Worm (Caenorhabditis elegans) whole organism, young adult: ENCODE measurements around the gene golg-4.

Experiments used
- C17E4.6 ChIP-seq: fragments of 200-800 bp; sonication (Bioruptor generic); IDR thresholded peaks from 2 replicates; pipeline ENCODE4 v1.3.6; 2022; ENCODE audit warnings: missing genetic modification reagents, missing genetic modification characterization, missing compliant biosample characterization
- F22D6.2 ChIP-seq: sonication (generic microtip); optimal IDR thresholded peaks from 2 replicates; lab custom pipeline; 2016; ENCODE audit warnings: mild to moderate bottlenecking, missing genetic modification characterization, missing compliant biosample characterization
- F37B4.10 ChIP-seq: fragments of 200-800 bp; sonication (Bioruptor generic); IDR thresholded peaks from 2 replicates; pipeline ENCODE4 v1.3.6; 2022; ENCODE audit warnings: missing genetic modification characterization, missing compliant biosample characterization
- F39B2.1 ChIP-seq: fragments of 200-800 bp; sonication (Bioruptor generic); IDR thresholded peaks from 2 replicates; pipeline ENCODE4 v1.3.6; 2022; ENCODE audit warnings: missing genetic modification reagents, missing genetic modification characterization, missing compliant biosample characterization
- F57A8.1 ChIP-seq: fragments of 200-800 bp; sonication (Bioruptor generic); optimal IDR thresholded peaks from 2 replicates; lab custom pipeline; 2018; ENCODE audit warnings: mild to moderate bottlenecking, missing genetic modification characterization, moderate library complexity, missing compliant biosample characterization
- F57C9.4 ChIP-seq: sonication (generic microtip); optimal IDR thresholded peaks from 2 replicates; lab custom pipeline; 2017; ENCODE audit warnings: mild to moderate bottlenecking, missing genetic modification characterization, missing compliant biosample characterization
- T26A5.8 ChIP-seq: sonication (generic microtip); optimal IDR thresholded peaks from 2 replicates; lab custom pipeline; 2016; ENCODE audit warnings: missing genetic modification characterization, missing compliant biosample characterization
- Y53G8AR.9 ChIP-seq: fragments of 200-800 bp; sonication (Bioruptor generic); conservative IDR thresholded peaks from 2 replicates; pipeline ENCODE4 v1.3.6; 2022; ENCODE audit warnings: missing genetic modification reagents, missing genetic modification characterization, missing compliant biosample characterization
- Y67H2A.10 ChIP-seq: fragments of 200-800 bp; sonication (Bioruptor generic); conservative IDR thresholded peaks from 2 replicates; pipeline ENCODE4 v1.3.6; 2022; ENCODE audit warnings: missing genetic modification reagents, missing genetic modification characterization, missing compliant biosample characterization
- Y95B8A.8 ChIP-seq: fragments of 200-800 bp; sonication (Bioruptor generic); IDR thresholded peaks from 2 replicates; pipeline ENCODE4 v1.3.6; 2022; ENCODE audit warnings: missing genetic modification reagents, missing genetic modification characterization, missing compliant biosample characterization
- atf-7 ChIP-seq: sonication (generic microtip); optimal IDR thresholded peaks from 2 replicates; lab custom pipeline; 2017; ENCODE audit warnings: mild to moderate bottlenecking, missing genetic modification characterization, missing compliant biosample characterization
- attf-6 ChIP-seq: fragments of 200-800 bp; sonication (Bioruptor generic); IDR thresholded peaks from 2 replicates; pipeline ENCODE4 v1.3.6; 2022; ENCODE audit warnings: missing genetic modification reagents, missing genetic modification characterization, missing compliant biosample characterization
- ceh-58 ChIP-seq: fragments of 200-800 bp; sonication (Bioruptor generic); IDR thresholded peaks from 2 replicates; pipeline ENCODE4 v1.3.6; 2022; ENCODE audit warnings: missing genetic modification characterization, missing compliant biosample characterization
- ceh-91 ChIP-seq: fragments of 200-800 bp; sonication (Bioruptor generic); IDR thresholded peaks from 2 replicates; pipeline ENCODE4 v1.3.6; 2022; ENCODE audit warnings: missing genetic modification reagents, missing genetic modification characterization, missing compliant biosample characterization
- chd-7 ChIP-seq: sonication (generic microtip); optimal IDR thresholded peaks from 2 replicates; lab custom pipeline; 2016; ENCODE audit warnings: mild to moderate bottlenecking, missing genetic modification characterization, moderate library complexity, missing compliant biosample characterization
- die-1 ChIP-seq: sonication (generic microtip); optimal IDR thresholded peaks from 2 replicates; lab custom pipeline; 2016; ENCODE audit warnings: missing genotype, mild to moderate bottlenecking, missing genetic modification characterization, missing compliant biosample characterization
- dpff-1 ChIP-seq: sonication (generic microtip); optimal IDR thresholded peaks from 2 replicates; lab custom pipeline; 2017; ENCODE audit warnings: mild to moderate bottlenecking, missing genetic modification characterization, missing compliant biosample characterization
- egl-44 ChIP-seq: fragments of 200-800 bp; sonication (Bioruptor generic); IDR thresholded peaks from 2 replicates; pipeline ENCODE4 v1.3.6; 2022; ENCODE audit warnings: missing genetic modification reagents, missing genetic modification characterization, missing compliant biosample characterization
- egrh-3 ChIP-seq: fragments of 200-800 bp; sonication (Bioruptor generic); IDR thresholded peaks from 2 replicates; pipeline ENCODE4 v1.3.6; 2022; ENCODE audit warnings: missing genetic modification reagents, missing genetic modification characterization, missing compliant biosample characterization
- ekl-4 ChIP-seq: fragments of 200-800 bp; sonication (Bioruptor generic); IDR thresholded peaks from 2 replicates; pipeline ENCODE4 v1.3.6; 2022; ENCODE audit warnings: missing genetic modification reagents, missing genetic modification characterization, missing compliant biosample characterization
- hmg-20 ChIP-seq: fragments of 200-800 bp; sonication (Bioruptor generic); IDR thresholded peaks from 2 replicates; pipeline ENCODE4 v1.3.6; 2022; ENCODE audit warnings: missing genetic modification reagents, missing genetic modification characterization, missing compliant biosample characterization
- hrde-1 ChIP-seq: sonication (generic microtip); optimal IDR thresholded peaks from 2 replicates; lab custom pipeline; 2016; ENCODE audit warnings: missing genetic modification characterization, mild to moderate bottlenecking, missing compliant biosample characterization, moderate library complexity, missing genotype, missing genetic modification reagents, borderline replicate concordance
- hsf-1 ChIP-seq: fragments of 200-800 bp; sonication (Bioruptor generic); IDR thresholded peaks from 2 replicates; pipeline ENCODE4 v1.3.6; 2022; ENCODE audit warnings: missing genetic modification reagents, missing genetic modification characterization, missing compliant biosample characterization
- lag-1 ChIP-seq: fragments of 200-800 bp; sonication (Bioruptor generic); IDR thresholded peaks from 2 replicates; pipeline ENCODE4 v1.3.6; 2022; ENCODE audit warnings: missing genetic modification reagents, missing genetic modification characterization, missing compliant biosample characterization
- let-526 ChIP-seq: fragments of 200-800 bp; sonication (Bioruptor generic); IDR thresholded peaks from 2 replicates; pipeline ENCODE4 v1.3.6; 2022; ENCODE audit warnings: missing genetic modification reagents, missing genetic modification characterization, missing compliant biosample characterization
- let-607 ChIP-seq, 2 experiments: fragments of 200-800 bp in 1 of 2; sonication (Bioruptor generic) in 1 of 2; sonication (generic microtip) in 1 of 2; optimal IDR thresholded peaks; 2 replicates each; lab custom pipeline; 2016 to 2018; ENCODE audit warnings: mild to moderate bottlenecking in 2 of 2, missing compliant biosample characterization in 2 of 2, missing genetic modification characterization in 2 of 2, moderate library complexity in 2 of 2, missing genotype in 1 of 2
- lin-35 ChIP-seq, 3 experiments: fragments of 150-350 bp in 2 of 3; sonication (generic microtip) in 1 of 3; optimal IDR thresholded peaks; 2 replicates each; lab custom pipeline; 2014 to 2018; ENCODE audit warnings: missing biosample characterization in 3 of 3, missing genetic modification characterization in 3 of 3, missing genetic modification reagents in 3 of 3
- lir-1 ChIP-seq: fragments of 200-800 bp; sonication (Bioruptor generic); conservative IDR thresholded peaks from 2 replicates; pipeline ENCODE4 v1.3.6; 2022; ENCODE audit warnings: missing genetic modification reagents, missing genetic modification characterization, missing compliant biosample characterization
- nfyb-1 ChIP-seq: fragments of 200-800 bp; sonication (Bioruptor generic); IDR thresholded peaks from 2 replicates; pipeline ENCODE4 v1.3.6; 2022; ENCODE audit warnings: missing genetic modification reagents, missing genetic modification characterization, missing compliant biosample characterization
- nhr-179 ChIP-seq: sonication (generic microtip); optimal IDR thresholded peaks from 2 replicates; lab custom pipeline; 2016; ENCODE audit warnings: mild to moderate bottlenecking, missing genetic modification characterization, missing compliant biosample characterization
- nhr-27 ChIP-seq: fragments of 200-800 bp; sonication (Bioruptor generic); optimal IDR thresholded peaks from 2 replicates; lab custom pipeline; 2018; ENCODE audit warnings: mild to moderate bottlenecking, missing genetic modification characterization, moderate library complexity, missing compliant biosample characterization
- nhr-80 ChIP-seq: sonication (generic microtip); optimal IDR thresholded peaks from 2 replicates; lab custom pipeline; 2016; ENCODE audit warnings: missing genetic modification characterization, missing compliant biosample characterization
- snpc-3.4 ChIP-seq: sonication (generic microtip); optimal IDR thresholded peaks from 2 replicates; lab custom pipeline; 2017; ENCODE audit warnings: missing genetic modification characterization, mild to moderate bottlenecking, missing compliant biosample characterization, antibody characterized with exemption, moderate library complexity, missing genotype, missing genetic modification reagents
- sptf-2 ChIP-seq: fragments of 200-800 bp; sonication (Bioruptor generic); optimal IDR thresholded peaks from 2 replicates; lab custom pipeline; 2018; ENCODE audit warnings: mild to moderate bottlenecking, missing genetic modification characterization, missing compliant biosample characterization
- tlf-1 ChIP-seq: fragments of 200-800 bp; sonication (Bioruptor generic); optimal IDR thresholded peaks from 2 replicates; lab custom pipeline; 2018; ENCODE audit warnings: mild to moderate bottlenecking, missing genetic modification characterization, missing compliant biosample characterization
- unc-130 ChIP-seq: sonication (generic microtip); optimal IDR thresholded peaks from 2 replicates; lab custom pipeline; 2016; ENCODE audit warnings: missing genetic modification reagents, missing genetic modification characterization, missing compliant biosample characterization
- unc-62 ChIP-seq: fragments of 150-350 bp; optimal IDR thresholded peaks from 2 replicates; lab custom pipeline; 2014; ENCODE audit warnings: missing biosample characterization, missing genetic modification reagents, missing genetic modification characterization
- xnd-1 ChIP-seq: sonication (generic microtip); optimal IDR thresholded peaks from 2 replicates; lab custom pipeline; 2016; ENCODE audit warnings: missing genotype, missing genetic modification reagents, missing genetic modification characterization, missing compliant biosample characterization
- ztf-25 ChIP-seq: fragments of 200-800 bp; sonication (Bioruptor generic); IDR thresholded peaks from 2 replicates; pipeline ENCODE4 v1.3.6; 2022; ENCODE audit warnings: missing genetic modification reagents, missing genetic modification characterization, missing compliant biosample characterization
- ztf-26 ChIP-seq: sonication (generic microtip); optimal IDR thresholded peaks from 2 replicates; lab custom pipeline; 2017; ENCODE audit warnings: missing genetic modification characterization, missing compliant biosample characterization
- ztf-28 ChIP-seq: fragments of 200-800 bp; sonication (Bioruptor generic); IDR thresholded peaks from 2 replicates; pipeline ENCODE4 v1.3.6; 2022; ENCODE audit warnings: missing genetic modification reagents, missing genetic modification characterization, missing compliant biosample characterization
- ztf-6 ChIP-seq: fragments of 200-800 bp; sonication (Bioruptor generic); IDR thresholded peaks from 2 replicates; pipeline ENCODE4 v1.3.6; 2022; ENCODE audit warnings: missing genetic modification reagents, missing genetic modification characterization, missing compliant biosample characterization

Gene golg-4

DNA sequence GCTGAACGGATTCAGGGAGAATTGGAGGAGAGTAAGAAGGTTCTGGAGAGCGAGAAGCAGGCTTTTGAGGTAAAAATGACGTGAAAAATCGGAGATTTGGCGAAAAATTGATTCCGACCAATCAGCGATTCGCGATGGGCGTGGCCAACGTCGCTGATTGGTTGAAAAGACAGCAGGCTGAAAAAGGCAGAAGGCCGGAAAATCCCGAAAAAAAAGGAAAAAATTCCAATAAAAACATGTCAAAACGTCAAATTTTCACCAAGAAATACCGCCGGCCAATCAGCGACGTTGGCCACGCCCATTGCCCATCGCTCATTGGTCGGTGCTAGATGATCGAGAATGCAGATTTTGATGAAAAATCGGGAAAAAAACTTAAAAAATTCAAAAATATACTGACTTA, 12.1 kb downstream of the golg-4 start:
- TF ChIP-seq F22D6.2 (tag; lab: Kevin White, UChicago) (no peak), nfyb-1 (GFP tag; lab: Robert Waterston, UW) (peak; percentile 74), Y67H2A.10 (GFP tag; lab: Robert Waterston, UW) (no peak), lir-1 (GFP tag; lab: Robert Waterston, UW) (no peak), lag-1 (GFP tag; lab: Robert Waterston, UW) (no peak), ztf-25 (GFP tag; lab: Robert Waterston, UW) (no peak)

DNA sequence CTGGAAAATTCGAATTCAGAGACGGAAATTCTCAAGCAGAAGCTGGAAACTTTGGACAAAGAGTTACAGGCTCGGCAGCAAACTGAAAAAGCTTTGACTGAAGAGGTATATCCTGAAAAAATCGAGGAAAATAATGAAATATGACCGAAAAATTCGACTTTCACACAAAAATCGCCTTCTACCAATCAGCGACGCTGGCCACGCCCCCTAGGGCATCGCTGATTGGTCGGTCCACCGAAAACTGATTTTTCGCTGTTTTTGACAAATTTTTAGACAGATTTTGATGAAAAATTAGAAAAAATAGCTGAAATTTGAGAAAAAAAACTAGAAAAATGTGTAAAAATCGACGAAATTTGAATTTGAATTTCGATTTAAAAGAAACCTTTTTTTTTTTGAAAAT, 13.5 kb downstream of the golg-4 start:
- TF ChIP-seq nhr-27 (tag; lab: Kevin White, UChicago) (no peak), xnd-1 (no peak), nfyb-1 (GFP tag; lab: Robert Waterston, UW) (peak; percentile 80), let-526 (GFP tag; lab: Robert Waterston, UW) (no peak), sptf-2 (no peak), unc-130 (GFP tag; lab: Kevin White, UChicago) (no peak), ztf-6 (GFP tag; lab: Robert Waterston, UW) (no peak), snpc-3.4 (tag; lab: Kevin White, UChicago) (no peak), unc-62 (GFP tag; lab: Kevin White, UChicago) (no peak)
- TF ChIP-seq, all 124 proteins: peak for 1

DNA sequence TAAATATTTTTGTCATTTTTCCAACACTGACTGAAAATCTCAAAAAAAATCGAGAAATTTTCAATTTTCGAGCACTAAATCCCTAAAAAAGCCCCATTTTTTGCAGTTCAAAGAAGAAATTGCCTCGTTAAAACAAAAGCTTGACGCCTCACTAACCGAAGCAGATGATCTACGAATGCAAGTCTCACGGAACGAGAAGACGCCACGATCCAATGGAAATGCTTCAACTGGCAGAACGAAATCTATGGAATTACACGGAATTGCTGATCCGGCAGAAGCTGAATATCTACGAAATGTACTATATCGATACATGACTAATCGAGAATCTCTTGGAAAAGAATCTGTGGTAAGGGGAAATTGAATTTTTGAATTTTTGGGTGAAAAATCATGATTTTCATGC, 18.6 kb downstream of the golg-4 start:
- TF ChIP-seq atf-7 (tag; lab: Kevin White, UChicago) (no peak), nhr-80 (tag; lab: Kevin White, UChicago) (no peak), ztf-28 (GFP tag; lab: Robert Waterston, UW) (no peak)

DNA sequence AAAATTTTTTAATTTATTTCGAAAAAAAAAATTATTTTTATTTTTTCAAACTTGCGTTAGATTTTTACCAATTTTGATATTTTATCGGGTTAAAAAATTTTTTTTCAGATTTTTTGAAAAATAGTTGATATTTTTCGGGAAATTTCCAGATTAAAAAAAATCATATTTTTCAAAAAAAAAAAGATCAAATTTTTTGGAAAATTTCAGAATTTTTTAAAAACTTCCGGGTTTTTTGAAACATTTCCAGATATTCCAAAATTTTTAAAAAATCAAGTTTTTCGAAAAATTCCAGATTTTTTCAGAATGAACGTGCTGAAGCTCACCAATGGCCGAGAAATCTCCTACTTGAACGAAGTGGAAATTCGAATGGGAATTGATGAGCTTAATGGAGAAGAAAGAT, 20.1 kb downstream of the golg-4 start, which contains the start of gene metl-18:
Gene metl-18, plus strand, starts transcription at position 301 of the 400 bp plus-strand sequence.
- TF ChIP-seq hmg-20 (GFP tag; lab: Robert Waterston, UW) (no peak), egrh-3 (GFP tag; lab: Robert Waterston, UW) (no peak), F37B4.10 (GFP tag; lab: Robert Waterston, UW) (no peak)

DNA sequence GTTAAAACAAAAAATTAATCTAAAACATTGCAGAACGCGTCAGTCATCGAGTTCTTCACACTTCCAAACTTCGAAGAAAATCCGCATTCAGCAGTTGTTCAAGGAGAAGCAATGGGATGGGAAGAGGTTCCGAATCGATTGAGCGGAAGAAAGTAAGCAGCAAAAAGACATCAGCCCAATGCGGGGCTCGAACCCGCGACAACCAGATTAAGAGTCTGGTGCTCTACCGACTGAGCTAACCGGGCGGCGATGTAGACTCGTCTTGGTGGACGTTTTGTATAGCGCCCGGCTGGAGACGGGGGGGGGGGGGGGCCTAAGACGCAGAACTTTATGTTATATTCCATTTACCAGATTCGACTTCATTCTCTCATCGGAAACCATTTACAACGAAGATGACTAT, 21.4 kb downstream of the golg-4 start:
- no peak for TF ChIP-seq F57A8.1 (GFP tag; lab: Kevin White, UChicago)
- no peak for TF ChIP-seq ztf-26 (tag; lab: Kevin White, UChicago)
- no peak for TF ChIP-seq F57C9.4 (tag; lab: Kevin White, UChicago)
- no peak for TF ChIP-seq lir-1 (GFP tag; lab: Robert Waterston, UW)
- no peak for TF ChIP-seq let-607 (tag; optimal IDR thresholded peaks at IDR 0.05; lab: Kevin White, UChicago)
- TF ChIP-seq attf-6 (GFP tag; lab: Robert Waterston, UW): no peak
- no peak for TF ChIP-seq unc-62 (GFP tag; lab: Kevin White, UChicago)
- TF ChIP-seq egl-44 (GFP tag; lab: Robert Waterston, UW): no peak
- TF ChIP-seq die-1 (tag; lab: Kevin White, UChicago): peak; percentile 46
- no peak for TF ChIP-seq C17E4.6 (GFP tag; lab: Robert Waterston, UW)
- TF ChIP-seq ceh-91 (GFP tag; lab: Robert Waterston, UW): no peak
- TF ChIP-seq Y53G8AR.9 (GFP tag; lab: Robert Waterston, UW): no peak
- no peak for TF ChIP-seq T26A5.8 (tag; lab: Kevin White, UChicago)
- TF ChIP-seq F39B2.1 (GFP tag; lab: Robert Waterston, UW): no peak
- TF ChIP-seq ekl-4 (GFP tag; lab: Robert Waterston, UW): peak; percentile 65; the same call in 1 of the 2 replicates
- TF ChIP-seq dpff-1 (tag; lab: Kevin White, UChicago): no peak
- no peak for TF ChIP-seq ceh-58
- TF ChIP-seq tlf-1 (GFP tag; lab: Kevin White, UChicago): no peak
- no peak for TF ChIP-seq let-526 (GFP tag; lab: Robert Waterston, UW)
- no peak for TF ChIP-seq F37B4.10 (GFP tag; lab: Robert Waterston, UW)
- peak; percentile 2 for TF ChIP-seq hrde-1
- TF ChIP-seq nhr-179 (tag; lab: Kevin White, UChicago): no peak
- no peak for TF ChIP-seq lin-35 (GFP tag; optimal IDR thresholded peaks at IDR 0.05; lab: Kevin White, UChicago)
- no peak for TF ChIP-seq hsf-1
- TF ChIP-seq Y95B8A.8 (GFP tag; lab: Robert Waterston, UW): no peak
- peak; percentile 40 for TF ChIP-seq chd-7 (tag; lab: Kevin White, UChicago)
